Worm (Caenorhabditis elegans): ENCODE results near the gene srj-13.

ce11 chrV:7436911-7437310, 34.5 kb downstream of the srj-13 start:
- TF ChIP-seq hrde-1 (tag; optimal IDR thresholded peaks at IDR 0.05; ENCODE audit: borderline replicate concordance) (no peak), dpl-1 (GFP tag; optimal IDR thresholded peaks at IDR 0.05) (no peak), mxl-1 (tag; optimal IDR thresholded peaks at IDR 0.05) (no peak), repo-1 (tag; optimal IDR thresholded peaks at IDR 0.05) (no peak), ceh-40 (GFP tag; IDR thresholded peaks at IDR 0.05) (no peak), madf-8 (GFP tag; conservative IDR thresholded peaks at IDR 0.05) (no peak)
